Fruit fly (Drosophila melanogaster) whole organism, adult: ENCODE results near the gene Npc2b.

Source experiments
- CG11617 ChIP-seq: fragments of 200-800 bp; sonication (Bioruptor generic); optimal IDR thresholded peaks from 2 replicates; lab custom pipeline; 2017; ENCODE audit warnings: mild to moderate bottlenecking, missing biosample characterization, missing genetic modification reagents, missing genetic modification characterization
- CG12768 ChIP-seq: fragments of 200-800 bp; sonication (Bioruptor generic); optimal IDR thresholded peaks from 2 replicates; lab custom pipeline; 2017; ENCODE audit warnings: missing biosample characterization, missing genetic modification characterization, mild to moderate bottlenecking, moderate library complexity, missing genetic modification reagents
- CG14711 ChIP-seq: fragments of 200-800 bp; sonication (Bioruptor generic); optimal IDR thresholded peaks from 2 replicates; lab custom pipeline; 2018; ENCODE audit warnings: missing biosample characterization, mild to moderate bottlenecking, missing genetic modification characterization, moderate library complexity
- CG1620 ChIP-seq: fragments of 200-800 bp; sonication (Bioruptor generic); optimal IDR thresholded peaks from 2 replicates; lab custom pipeline; 2016; ENCODE audit warnings: missing biosample characterization, missing genetic modification characterization
- CG33017 ChIP-seq: fragments of 200-800 bp; sonication (Bioruptor generic); optimal IDR thresholded peaks from 2 replicates; lab custom pipeline; 2018; ENCODE audit warnings: missing biosample characterization, mild to moderate bottlenecking, missing genetic modification characterization, moderate library complexity
- CG5204 ChIP-seq: fragments of 200-800 bp; sonication (Bioruptor generic); optimal IDR thresholded peaks from 2 replicates; lab custom pipeline; 2016; ENCODE audit warnings: missing biosample characterization, missing genetic modification characterization
- CG7045 ChIP-seq: fragments of 200-800 bp; sonication (Bioruptor generic); optimal IDR thresholded peaks from 2 replicates; lab custom pipeline; 2017; ENCODE audit warnings: missing biosample characterization, mild to moderate bottlenecking, missing genetic modification characterization
- CG7101 ChIP-seq: fragments of 200-800 bp; sonication (Bioruptor generic); optimal IDR thresholded peaks from 2 replicates; lab custom pipeline; 2018; ENCODE audit warnings: missing biosample characterization, mild to moderate bottlenecking, missing genetic modification characterization, moderate library complexity
- Clk ChIP-seq: fragments of 200-800 bp; sonication (Bioruptor generic); optimal IDR thresholded peaks from 2 replicates; lab custom pipeline; 2017; ENCODE audit warnings: missing biosample characterization, missing genetic modification characterization
- Crg-1 ChIP-seq: fragments of 200-800 bp; sonication (Bioruptor generic); optimal IDR thresholded peaks from 2 replicates; lab custom pipeline; 2016; ENCODE audit warnings: missing biosample characterization, missing genetic modification characterization
- Hr96 ChIP-seq: fragments of 200-800 bp; sonication (Bioruptor generic); optimal IDR thresholded peaks from 2 replicates; lab custom pipeline; 2016; ENCODE audit warnings: missing biosample characterization, missing genetic modification characterization
- Mnt ChIP-seq: fragments of 200-800 bp; sonication (Bioruptor generic); optimal IDR thresholded peaks from 2 replicates; lab custom pipeline; 2016; ENCODE audit warnings: missing biosample characterization, mild to moderate bottlenecking, missing genetic modification characterization
- bab1 ChIP-seq: fragments of 200-800 bp; sonication (Bioruptor generic); optimal IDR thresholded peaks from 3 replicates; lab custom pipeline; 2019; ENCODE audit warnings: missing biosample characterization, mild to moderate bottlenecking, missing genetic modification characterization, moderate library complexity
- cic ChIP-seq: fragments of 200-800 bp; sonication (Bioruptor generic); optimal IDR thresholded peaks from 2 replicates; lab custom pipeline; 2017; ENCODE audit warnings: missing biosample characterization, mild to moderate bottlenecking, missing genetic modification characterization, moderate library complexity
- cnc ChIP-seq, 2 experiments: fragments of >200 bp; optimal IDR thresholded peaks; 2 replicates each; lab custom pipeline; 2017
- kay ChIP-seq: fragments of 200-800 bp; sonication (Bioruptor generic); peaks from one replicate; lab custom pipeline; 2016; ENCODE audit warnings: missing biosample characterization, missing genetic modification characterization, borderline replicate concordance
- ovo ChIP-seq: fragments of 200-800 bp; sonication (Bioruptor generic); optimal IDR thresholded peaks from 2 replicates; lab custom pipeline; 2016; ENCODE audit warnings: missing biosample characterization, missing genetic modification characterization
- pad ChIP-seq: fragments of 200-800 bp; sonication (Bioruptor generic); optimal IDR thresholded peaks from 3 replicates; lab custom pipeline; 2017; ENCODE audit warnings: missing biosample characterization, missing genetic modification characterization, mild to moderate bottlenecking, moderate library complexity, missing genetic modification reagents
- tj ChIP-seq: fragments of 200-800 bp; sonication (Bioruptor generic); optimal IDR thresholded peaks from 3 replicates; lab custom pipeline; 2017; ENCODE audit warnings: missing biosample characterization, mild to moderate bottlenecking, missing genetic modification characterization, moderate library complexity
- toe ChIP-seq: fragments of 200-800 bp; sonication (Bioruptor generic); optimal IDR thresholded peaks from 2 replicates; lab custom pipeline; 2016; ENCODE audit warnings: missing biosample characterization, missing genetic modification characterization

Gene Npc2b

DNA sequence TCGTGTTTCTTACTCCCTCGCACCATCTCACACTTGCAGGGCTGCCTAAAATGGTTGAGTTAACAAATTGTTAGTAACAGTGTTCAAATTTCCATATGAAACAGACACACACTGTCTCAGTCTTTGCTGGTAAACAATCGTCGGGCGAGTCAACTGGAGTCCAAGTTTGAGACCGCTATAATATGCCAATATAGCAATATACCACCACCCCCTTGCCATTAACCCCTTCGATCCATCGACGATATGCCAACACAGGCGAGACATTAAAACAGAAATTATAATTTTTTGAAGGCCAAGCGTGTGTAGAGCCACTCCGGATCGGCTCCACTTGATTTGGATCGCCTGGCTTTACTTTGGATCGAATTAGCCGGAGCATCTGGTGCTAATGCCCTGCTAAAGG is 35.2 kb upstream of the Npc2b start:
- no peak for TF ChIP-seq Mnt (GFP tag; lab: Kevin White, UChicago)
- no peak for TF ChIP-seq CG33017 (tag; lab: Kevin White, UChicago)
- TF ChIP-seq kay (GFP tag; lab: Kevin White, UChicago) = no peak
- peak; percentile 90 for TF ChIP-seq tj (GFP tag; lab: Kevin White, UChicago)
- no peak for TF ChIP-seq cic (GFP tag; lab: Kevin White, UChicago)

DNA sequence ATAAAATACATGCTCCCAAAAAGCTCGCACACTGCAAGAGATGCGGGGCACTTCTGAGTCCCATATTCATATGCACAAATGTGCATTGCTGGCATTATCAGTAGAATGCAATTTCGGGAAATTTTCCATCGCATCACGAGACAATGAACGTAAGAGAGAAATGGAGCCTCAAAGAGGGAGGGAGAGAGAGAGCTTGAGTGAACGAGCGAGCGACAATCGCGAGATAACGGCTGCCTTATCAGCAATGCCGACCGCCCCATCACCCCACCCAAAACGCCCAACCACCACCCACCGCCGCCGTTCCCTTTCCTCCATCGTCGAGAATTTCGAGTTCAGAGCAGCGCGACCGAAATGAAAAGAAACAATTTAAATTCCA is 33.4 kb upstream of the Npc2b start:
- TF ChIP-seq ovo (GFP tag; lab: Kevin White, UChicago) (peak; percentile 50), Clk (GFP tag; lab: Kevin White, UChicago) (peak; percentile 58), bab1 (GFP tag; lab: Kevin White, UChicago) (no peak), CG5204 (GFP tag; lab: Kevin White, UChicago) (no peak), CG11617 (no peak), CG1620 (GFP tag; lab: Kevin White, UChicago) (no peak), Crg-1 (no peak), Mnt (GFP tag; lab: Kevin White, UChicago) (peak; percentile 68), tj (GFP tag; lab: Kevin White, UChicago) (peak; percentile 95), cic (GFP tag; lab: Kevin White, UChicago) (peak; percentile 93), CG12768 (GFP tag; lab: Kevin White, UChicago) (peak; percentile 16), pad (peak; percentile 23)

DNA sequence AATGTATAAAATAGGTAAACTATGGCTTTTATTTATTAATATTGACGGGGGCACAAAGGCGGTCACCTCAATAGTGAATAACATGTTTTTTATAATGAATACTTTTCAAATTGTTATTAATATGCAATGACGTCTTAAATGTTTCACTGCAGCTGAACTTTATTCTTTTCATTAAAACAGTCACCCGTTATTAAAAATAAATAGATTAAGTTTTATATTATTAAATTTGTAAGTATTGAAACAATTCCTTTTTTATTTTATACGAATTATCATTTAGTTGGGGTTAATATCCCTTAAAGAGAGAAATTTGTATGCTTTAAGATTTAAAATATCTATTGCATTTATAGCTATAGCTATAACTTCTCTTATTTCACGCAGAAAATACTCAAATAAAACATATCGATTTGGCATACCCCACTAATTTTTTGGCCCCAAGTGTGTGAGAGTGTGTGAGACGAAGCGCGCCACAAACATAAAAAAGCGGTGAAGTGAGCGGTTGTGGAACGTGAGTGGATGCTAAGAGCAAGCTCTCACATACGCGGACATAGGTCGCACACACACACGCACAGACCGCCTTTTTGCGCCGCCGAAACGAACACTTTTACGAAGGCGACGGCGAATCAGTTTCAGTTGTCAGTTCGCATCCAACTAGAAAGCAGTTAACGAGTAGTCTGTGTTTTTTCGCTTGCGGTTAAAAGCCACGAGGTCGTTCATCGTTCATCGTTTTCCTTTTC is 32.8 kb upstream of the Npc2b start, which contains the start of gene foxo:
Gene foxo, plus strand, starts transcription at position 626 of the 734 bp plus-strand sequence.
- TF ChIP-seq CG14711 (tag; lab: Kevin White, UChicago) (peak; percentile 73), cic (GFP tag; lab: Kevin White, UChicago) (peak; percentile 71), Crg-1 (no peak), CG7045 (GFP tag; lab: Kevin White, UChicago) (peak; percentile 58), Hr96 (GFP tag; lab: Kevin White, UChicago) (no peak), ovo (GFP tag; lab: Kevin White, UChicago) (no peak), CG11617 (peak; percentile 84), CG1620 (GFP tag; lab: Kevin White, UChicago) (peak; percentile 20), bab1 (GFP tag; lab: Kevin White, UChicago) (peak; percentile 66), CG12768 (GFP tag; lab: Kevin White, UChicago) (peak; percentile 57), CG5204 (GFP tag; lab: Kevin White, UChicago) (peak; percentile 48), CG7101 (tag; lab: Kevin White, UChicago) (peak; percentile 66), Clk (GFP tag; lab: Kevin White, UChicago) (no peak), cnc (optimal IDR thresholded peaks at IDR 0.05; lab: Kevin White, UChicago) (no peak), CG33017 (tag; lab: Kevin White, UChicago) (peak; percentile 80), toe (GFP tag; lab: Kevin White, UChicago) (peak; percentile 24), Mnt (GFP tag; lab: Kevin White, UChicago) (peak; percentile 99), pad (peak; percentile 28), kay (GFP tag; lab: Kevin White, UChicago) (peak; percentile 77)

DNA sequence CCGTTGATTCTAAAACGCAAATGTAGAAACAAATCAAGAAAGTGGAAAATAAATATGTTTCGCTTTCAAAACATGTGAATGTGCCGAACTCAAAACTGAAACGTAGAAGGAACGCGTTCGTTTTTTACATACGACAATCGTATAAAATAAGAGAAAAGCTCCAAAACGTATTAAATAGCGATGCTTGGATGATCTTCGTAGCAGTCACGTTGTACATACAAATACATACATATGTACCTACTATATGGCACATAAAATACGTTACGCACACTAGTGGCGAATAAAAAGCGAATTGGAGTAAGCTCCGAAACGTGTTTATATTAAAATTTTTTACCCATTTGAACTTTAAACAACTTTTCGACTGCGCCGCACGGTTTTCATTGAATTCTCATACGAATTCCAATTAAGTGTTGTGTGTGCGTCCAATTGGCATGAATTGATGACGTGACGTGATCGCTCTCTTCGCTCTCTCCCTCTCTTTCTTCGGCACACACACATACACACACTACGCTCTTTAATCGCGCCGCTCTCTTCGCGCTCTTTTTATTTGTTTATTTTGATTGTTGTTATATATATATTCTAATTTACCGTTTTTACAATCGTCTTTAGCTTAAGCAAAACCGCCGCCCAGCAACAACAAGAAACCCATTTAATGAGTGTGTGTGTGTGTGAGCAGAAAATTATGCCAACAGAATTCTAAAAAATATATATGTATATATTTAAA is 32.0 kb upstream of the Npc2b start:
- TF ChIP-seq Clk (GFP tag; lab: Kevin White, UChicago) (no peak), Mnt (GFP tag; lab: Kevin White, UChicago) (peak; percentile 66), ovo (GFP tag; lab: Kevin White, UChicago) (peak; percentile 52), bab1 (GFP tag; lab: Kevin White, UChicago) (no peak), pad (no peak), kay (GFP tag; lab: Kevin White, UChicago) (peak; percentile 81), cic (GFP tag; lab: Kevin White, UChicago) (peak; percentile 5), CG33017 (tag; lab: Kevin White, UChicago) (no peak)

DNA sequence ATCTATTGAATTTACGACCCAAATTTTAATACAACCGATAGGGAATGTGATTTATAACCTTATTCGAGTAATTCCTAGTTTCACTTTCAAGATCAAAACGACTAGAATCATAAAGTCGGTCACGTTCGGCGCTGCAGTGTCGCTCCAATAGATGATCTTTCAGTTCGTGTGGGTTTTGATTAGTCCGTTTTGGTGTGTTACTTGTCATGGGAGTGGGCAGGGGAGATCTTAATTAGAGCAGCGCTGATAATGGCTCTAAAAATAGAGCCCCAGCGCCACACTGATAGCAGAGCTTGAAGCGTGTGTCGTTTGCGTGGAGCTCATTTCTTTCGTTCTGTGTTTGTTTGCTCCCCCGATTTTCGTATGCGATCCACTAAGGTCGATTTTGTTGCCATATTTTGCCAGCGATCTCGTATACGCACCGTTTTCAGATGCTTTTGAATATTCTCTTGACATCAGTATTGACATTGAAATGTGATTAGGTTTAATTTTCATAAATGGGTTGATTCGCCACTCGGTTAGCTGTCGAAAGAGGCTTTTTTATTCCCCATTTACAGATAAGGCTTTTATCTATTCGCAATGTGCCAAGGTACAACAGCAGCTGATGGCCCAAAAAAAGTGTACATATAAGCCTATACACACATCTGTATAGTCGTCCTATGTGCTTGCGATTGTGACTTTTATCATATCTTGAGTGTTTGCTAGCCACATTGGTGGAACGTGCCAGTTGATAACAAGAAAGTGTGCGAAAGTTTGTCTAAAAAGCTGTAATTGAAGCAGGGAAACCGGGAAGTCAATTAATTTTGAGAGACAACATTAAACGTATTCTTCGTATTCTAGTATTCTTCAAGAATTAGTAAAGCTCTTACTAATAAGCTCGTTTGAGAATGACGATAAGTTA is 30.5 kb upstream of the Npc2b start:
- TF ChIP-seq tj (GFP tag; lab: Kevin White, UChicago) (peak; percentile 1), Clk (GFP tag; lab: Kevin White, UChicago) (no peak), bab1 (GFP tag; lab: Kevin White, UChicago) (no peak), toe (GFP tag; lab: Kevin White, UChicago) (no peak), cic (GFP tag; lab: Kevin White, UChicago) (peak; percentile 36), CG12768 (GFP tag; lab: Kevin White, UChicago) (peak; percentile 5), Mnt (GFP tag; lab: Kevin White, UChicago) (peak; percentile 1)
